Worm (Caenorhabditis elegans) whole organism, L4/young adult: Measurements from ENCODE around the gene nas-11.

Experiments used
- W03F9.2 ChIP-seq: fragments of 150-350 bp; optimal IDR thresholded peaks from 2 replicates; lab custom pipeline; 2014; ENCODE audit warnings: missing biosample characterization, missing genetic modification characterization
- dao-5 ChIP-seq: sonication (generic microtip); optimal IDR thresholded peaks from 2 replicates; lab custom pipeline; 2016; ENCODE audit warnings: missing genotype, missing genetic modification characterization, moderate library complexity, missing compliant biosample characterization
- him-1 ChIP-seq: sonication (generic microtip); optimal IDR thresholded peaks from 2 replicates; lab custom pipeline; 2016; ENCODE audit warnings: missing genotype, missing genetic modification reagents, missing genetic modification characterization, missing compliant biosample characterization

nas-11 gene

ce11 chrX:6733201-6733600 is 19.8 kb downstream of the nas-11 start, which contains the start of gene R03E9.2:
Gene R03E9.2 (minus strand): TSS chrX:6733301.
- TF ChIP-seq him-1 (tag; lab: Kevin White, UChicago) (no peak), W03F9.2 (no peak), dao-5 (tag; lab: Kevin White, UChicago) (no peak)

ce11 chrX:6735494-6735893 is 22.1 kb downstream of the nas-11 start:
- TF ChIP-seq W03F9.2 (no peak), him-1 (tag; lab: Kevin White, UChicago) (no peak), dao-5 (tag; lab: Kevin White, UChicago) (no peak)

- TF ChIP-seq dao-5 (tag; lab: Kevin White, UChicago) (no peak), W03F9.2 (peak; percentile 37), him-1 (tag; lab: Kevin White, UChicago) (no peak)
Measured at ce11 chrX:6736358-6736991, 23.1 kb downstream of the nas-11 start.

- TF ChIP-seq him-1 (tag; lab: Kevin White, UChicago): peak; percentile 84
- no peak for TF ChIP-seq dao-5 (tag; lab: Kevin White, UChicago)
Measured at ce11 chrX:6737329-6738008, 24.1 kb downstream of the nas-11 start.

- TF ChIP-seq dao-5 (tag; lab: Kevin White, UChicago) (no peak), W03F9.2 (no peak), him-1 (tag; lab: Kevin White, UChicago) (no peak)
Measured at ce11 chrX:6738535-6738934, 25.2 kb downstream of the nas-11 start.

- TF ChIP-seq him-1 (tag; lab: Kevin White, UChicago): peak; percentile 19
- TF ChIP-seq W03F9.2: no peak
Measured at ce11 chrX:6739034-6740008, 25.9 kb downstream of the nas-11 start.

- no peak for TF ChIP-seq dao-5 (tag; lab: Kevin White, UChicago)
- peak; percentile 38 for TF ChIP-seq him-1 (tag; lab: Kevin White, UChicago)
Measured at ce11 chrX:6740282-6740982, 27.1 kb downstream of the nas-11 start.

- TF ChIP-seq dao-5 (tag; lab: Kevin White, UChicago): no peak
- TF ChIP-seq him-1 (tag; lab: Kevin White, UChicago): no peak
- TF ChIP-seq W03F9.2: no peak
Measured at ce11 chrX:6740983-6741365, 27.6 kb downstream of the nas-11 start.

ce11 chrX:6741532-6741931 is 28.2 kb downstream of the nas-11 start:
- TF ChIP-seq W03F9.2 (peak; percentile 1), him-1 (tag; lab: Kevin White, UChicago) (no peak)

- TF ChIP-seq him-1 (tag; lab: Kevin White, UChicago): peak; percentile 4
- TF ChIP-seq W03F9.2: no peak
Measured at ce11 chrX:6742011-6742683, 28.8 kb downstream of the nas-11 start, which contains the start of gene mdl-1. Gene mdl-1 (plus strand): TSS chrX:6742351.

ce11 chrX:6742891-6743290 is 29.5 kb downstream of the nas-11 start:
- TF ChIP-seq W03F9.2 (no peak), him-1 (tag; lab: Kevin White, UChicago) (no peak), dao-5 (tag; lab: Kevin White, UChicago) (no peak)

- TF ChIP-seq W03F9.2: no peak
- TF ChIP-seq dao-5 (tag; lab: Kevin White, UChicago): no peak
- TF ChIP-seq him-1 (tag; lab: Kevin White, UChicago): no peak
Measured at ce11 chrX:6743344-6743743, 30.0 kb downstream of the nas-11 start.

- peak; percentile 67 for TF ChIP-seq W03F9.2
- no peak for TF ChIP-seq dao-5 (tag; lab: Kevin White, UChicago)
Measured at ce11 chrX:6743853-6744346, 30.5 kb downstream of the nas-11 start.
